Worm (Caenorhabditis elegans) whole organism, L4 larva: ENCODE data around the gene F44G3.7.

Experiments used
- F26F4.8 ChIP-seq: fragments of 200-800 bp; sonication (Bioruptor generic); conservative IDR thresholded peaks from 2 replicates; pipeline ENCODE4 v1.3.6; 2022; ENCODE audit warnings: missing genetic modification characterization, missing compliant biosample characterization
- unc-62 ChIP-seq, 3 experiments: fragments of 150-350 bp in 1 of 3; sonication (generic microtip); optimal IDR thresholded peaks in 2 of 3; peaks in 1 of 3; 1 replicate in 1 of 3; 2 replicates in 2 of 3; lab custom pipeline; 2014 to 2017; ENCODE audit warnings: missing biosample characterization in 3 of 3, missing genetic modification characterization in 3 of 3, missing genetic modification reagents in 3 of 3, missing genotype in 1 of 3

ce11 chrV:16094284-16094683, 42.7 kb downstream of the F44G3.7 start, which contains the start of gene F22B8.7:
- TF ChIP-seq F26F4.8 (GFP tag; lab: Robert Waterston, UW) (no peak), unc-62 (GFP tag; optimal IDR thresholded peaks at IDR 0.05 in 1 of 2; lab: Kevin White, UChicago) (no peak), unc-62 (tag; optimal IDR thresholded peaks at IDR 0.05; lab: Kevin White, UChicago) (no peak)
